Worm (Caenorhabditis elegans) whole organism, young adult: ENCODE results near the gene F09B12.7.

ENCODE experiments used
- B0019.2 ChIP-seq: fragments of 200-800 bp; sonication (Bioruptor generic); conservative IDR thresholded peaks from 2 replicates; pipeline ENCODE4 v1.3.6; 2022; ENCODE audit warnings: missing genetic modification reagents, missing genetic modification characterization, missing compliant biosample characterization
- F22D6.2 ChIP-seq: sonication (generic microtip); optimal IDR thresholded peaks from 2 replicates; lab custom pipeline; 2016; ENCODE audit warnings: mild to moderate bottlenecking, missing genetic modification characterization, missing compliant biosample characterization
- F49E8.2 ChIP-seq: sonication (generic microtip); optimal IDR thresholded peaks from 3 replicates; lab custom pipeline; 2017; ENCODE audit warnings: missing genetic modification characterization, mild to moderate bottlenecking, missing compliant biosample characterization, antibody characterized with exemption, moderate library complexity; ENCODE audit not compliant: insufficient read depth
- K12H6.12 ChIP-seq: fragments of 200-800 bp; sonication (Bioruptor generic); optimal IDR thresholded peaks from 2 replicates; lab custom pipeline; 2018; ENCODE audit warnings: mild to moderate bottlenecking, missing genetic modification characterization, missing compliant biosample characterization
- T26A5.8 ChIP-seq: sonication (generic microtip); optimal IDR thresholded peaks from 2 replicates; lab custom pipeline; 2016; ENCODE audit warnings: missing genetic modification characterization, missing compliant biosample characterization
- ama-1 ChIP-seq, 3 experiments: fragments of 150-350 bp in 1 of 3; sonication (generic microtip) in 2 of 3; optimal IDR thresholded peaks; 2 replicates each; lab custom pipeline; 2014 to 2018; ENCODE audit warnings: missing biosample characterization in 2 of 3, missing genetic modification characterization in 2 of 3, missing genetic modification reagents in 2 of 3
- attf-6 ChIP-seq: fragments of 200-800 bp; sonication (Bioruptor generic); IDR thresholded peaks from 2 replicates; pipeline ENCODE4 v1.3.6; 2022; ENCODE audit warnings: missing genetic modification reagents, missing genetic modification characterization, missing compliant biosample characterization
- bed-2 ChIP-seq: fragments of 200-800 bp; sonication (Bioruptor generic); IDR thresholded peaks from 2 replicates; pipeline ENCODE4 v1.3.6; 2022; ENCODE audit warnings: missing genetic modification reagents, missing genetic modification characterization, missing compliant biosample characterization
- ccch-3 ChIP-seq: fragments of 200-800 bp; sonication (Bioruptor generic); optimal IDR thresholded peaks from 2 replicates; lab custom pipeline; 2018; ENCODE audit warnings: mild to moderate bottlenecking, missing genetic modification characterization, missing compliant biosample characterization
- cebp-1 ChIP-seq, 2 experiments: fragments of 200-800 bp in 1 of 2; sonication (Bioruptor generic) in 1 of 2; sonication (generic microtip) in 1 of 2; IDR thresholded peaks in 1 of 2; optimal IDR thresholded peaks in 1 of 2; 2 replicates each; pipeline versions ENCODE4 v1.3.6 to Lab custom; 2017 to 2022; ENCODE audit warnings: missing compliant biosample characterization in 2 of 2, missing genetic modification characterization in 2 of 2, mild to moderate bottlenecking in 1 of 2, missing genetic modification reagents in 1 of 2, moderate library complexity in 1 of 2
- ceh-40 ChIP-seq: fragments of 200-800 bp; sonication (Bioruptor generic); IDR thresholded peaks from 2 replicates; pipeline ENCODE4 v1.3.6; 2022; ENCODE audit warnings: missing genetic modification characterization, missing compliant biosample characterization
- ceh-58 ChIP-seq: fragments of 200-800 bp; sonication (Bioruptor generic); IDR thresholded peaks from 2 replicates; pipeline ENCODE4 v1.3.6; 2022; ENCODE audit warnings: missing genetic modification characterization, missing compliant biosample characterization
- die-1 ChIP-seq: sonication (generic microtip); optimal IDR thresholded peaks from 2 replicates; lab custom pipeline; 2016; ENCODE audit warnings: missing genotype, mild to moderate bottlenecking, missing genetic modification characterization, missing compliant biosample characterization
- efl-1 ChIP-seq: fragments of 150-350 bp; optimal IDR thresholded peaks from 2 replicates; lab custom pipeline; 2014; ENCODE audit warnings: missing biosample characterization, missing genetic modification reagents, missing genetic modification characterization
- egrh-3 ChIP-seq: fragments of 200-800 bp; sonication (Bioruptor generic); IDR thresholded peaks from 2 replicates; pipeline ENCODE4 v1.3.6; 2022; ENCODE audit warnings: missing genetic modification reagents, missing genetic modification characterization, missing compliant biosample characterization
- gei-17 ChIP-seq: fragments of 200-800 bp; sonication (Bioruptor generic); optimal IDR thresholded peaks from 2 replicates; lab custom pipeline; 2018; ENCODE audit warnings: mild to moderate bottlenecking, missing genetic modification characterization, missing compliant biosample characterization
- him-1 ChIP-seq: sonication (generic microtip); optimal IDR thresholded peaks from 2 replicates; lab custom pipeline; 2016; ENCODE audit warnings: missing genotype, missing genetic modification reagents, missing genetic modification characterization, missing compliant biosample characterization
- hmg-20 ChIP-seq: fragments of 200-800 bp; sonication (Bioruptor generic); IDR thresholded peaks from 2 replicates; pipeline ENCODE4 v1.3.6; 2022; ENCODE audit warnings: missing genetic modification reagents, missing genetic modification characterization, missing compliant biosample characterization
- let-526 ChIP-seq: fragments of 200-800 bp; sonication (Bioruptor generic); IDR thresholded peaks from 2 replicates; pipeline ENCODE4 v1.3.6; 2022; ENCODE audit warnings: missing genetic modification reagents, missing genetic modification characterization, missing compliant biosample characterization
- lin-35 ChIP-seq, 3 experiments: fragments of 150-350 bp in 2 of 3; sonication (generic microtip) in 1 of 3; optimal IDR thresholded peaks; 2 replicates each; lab custom pipeline; 2014 to 2018; ENCODE audit warnings: missing biosample characterization in 3 of 3, missing genetic modification characterization in 3 of 3, missing genetic modification reagents in 3 of 3
- lir-1 ChIP-seq: fragments of 200-800 bp; sonication (Bioruptor generic); conservative IDR thresholded peaks from 2 replicates; pipeline ENCODE4 v1.3.6; 2022; ENCODE audit warnings: missing genetic modification reagents, missing genetic modification characterization, missing compliant biosample characterization
- lsl-1 ChIP-seq: fragments of 200-800 bp; sonication (Bioruptor generic); optimal IDR thresholded peaks from 2 replicates; lab custom pipeline; 2018; ENCODE audit warnings: mild to moderate bottlenecking, missing genetic modification characterization, moderate library complexity, missing compliant biosample characterization
- madf-3 ChIP-seq: fragments of 200-800 bp; sonication (Bioruptor generic); IDR thresholded peaks from 2 replicates; pipeline ENCODE4 v1.3.6; 2022; ENCODE audit warnings: missing genetic modification reagents, missing genetic modification characterization, missing compliant biosample characterization
- madf-8 ChIP-seq: fragments of 200-800 bp; sonication (Bioruptor generic); conservative IDR thresholded peaks from 2 replicates; pipeline ENCODE4 v1.3.6; 2022; ENCODE audit warnings: missing genetic modification reagents, missing genetic modification characterization, missing compliant biosample characterization
- mel-28 ChIP-seq: sonication (generic microtip); optimal IDR thresholded peaks from 2 replicates; lab custom pipeline; 2016; ENCODE audit warnings: borderline replicate concordance, mild to moderate bottlenecking, missing genetic modification characterization, missing compliant biosample characterization
- mes-4 ChIP-seq: sonication (generic microtip); optimal IDR thresholded peaks from 2 replicates; lab custom pipeline; 2016; ENCODE audit warnings: missing genotype, missing genetic modification characterization, missing compliant biosample characterization
- nhr-90 ChIP-seq: sonication (generic microtip); optimal IDR thresholded peaks from 2 replicates; lab custom pipeline; 2016; ENCODE audit warnings: missing genotype, mild to moderate bottlenecking, missing genetic modification characterization, missing compliant biosample characterization
- pha-4 ChIP-seq: fragments of 150-350 bp; sonication (generic microtip); optimal IDR thresholded peaks from 2 replicates; lab custom pipeline; 2014; ENCODE audit warnings: missing biosample characterization, missing genetic modification reagents, missing genetic modification characterization
- rcor-1 ChIP-seq: fragments of 200-800 bp; sonication (Bioruptor generic); IDR thresholded peaks from 2 replicates; pipeline ENCODE4 v1.3.6; 2022; ENCODE audit warnings: missing genetic modification reagents, missing genetic modification characterization, missing compliant biosample characterization
- rec-8 ChIP-seq, 2 experiments: sonication (generic microtip); optimal IDR thresholded peaks; 2 replicates each; lab custom pipeline; 2016; ENCODE audit warnings: mild to moderate bottlenecking in 2 of 2, missing genetic modification characterization in 2 of 2, missing genetic modification reagents in 2 of 2, missing genotype in 2 of 2, missing biosample characterization in 1 of 2, missing compliant biosample characterization in 1 of 2, moderate library complexity in 1 of 2
- sea-2 ChIP-seq: fragments of 200-800 bp; sonication (Bioruptor generic); IDR thresholded peaks from 2 replicates; pipeline ENCODE4 v1.3.6; 2022; ENCODE audit warnings: missing genetic modification characterization, missing compliant biosample characterization
- snpc-1.3 ChIP-seq: sonication (generic microtip); optimal IDR thresholded peaks from 2 replicates; lab custom pipeline; 2017; ENCODE audit warnings: missing genetic modification characterization, mild to moderate bottlenecking, missing compliant biosample characterization, antibody characterized with exemption, moderate library complexity, missing genotype, missing genetic modification reagents; ENCODE audit not compliant: insufficient read depth
- tbp1 ChIP-seq: fragments of 200-800 bp; sonication (Bioruptor generic); optimal IDR thresholded peaks from 2 replicates; lab custom pipeline; 2018; ENCODE audit warnings: mild to moderate bottlenecking, missing genetic modification characterization, missing compliant biosample characterization
- unc-62 ChIP-seq: fragments of 150-350 bp; optimal IDR thresholded peaks from 2 replicates; lab custom pipeline; 2014; ENCODE audit warnings: missing biosample characterization, missing genetic modification reagents, missing genetic modification characterization
- zfh-2 ChIP-seq: fragments of 200-800 bp; sonication (Bioruptor generic); conservative IDR thresholded peaks from 2 replicates; pipeline ENCODE4 v1.3.6; 2022; ENCODE audit warnings: missing genetic modification reagents, missing genetic modification characterization, missing compliant biosample characterization
- ztf-22 ChIP-seq: fragments of 200-800 bp; sonication (Bioruptor generic); optimal IDR thresholded peaks from 2 replicates; lab custom pipeline; 2018; ENCODE audit warnings: mild to moderate bottlenecking, missing genetic modification characterization, moderate library complexity, missing compliant biosample characterization

F09B12.7 gene

DNA sequence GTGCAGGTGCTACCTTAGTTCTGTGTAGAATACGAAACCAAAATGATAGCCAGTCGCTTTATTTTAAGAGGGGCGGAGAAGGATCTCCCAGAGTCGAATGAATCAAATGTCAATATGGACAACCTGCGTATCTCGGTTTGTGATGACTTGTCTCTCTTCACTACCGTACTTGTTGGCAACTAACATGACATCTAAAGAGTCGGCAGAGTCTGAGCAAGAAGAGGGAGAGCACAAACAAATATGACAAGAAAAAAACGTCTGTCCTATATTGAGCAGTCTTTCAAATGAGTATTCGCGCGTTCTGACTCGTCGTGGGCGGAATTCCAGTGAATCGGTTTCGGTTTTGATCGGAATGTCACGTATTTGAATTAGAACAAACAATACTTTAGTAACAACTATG lies at the start of gene F09B12.7:
Gene F09B12.7 (minus strand): TSS at position 101 of the 400 bp plus-strand sequence.
- TF ChIP-seq lir-1 = no peak
- TF ChIP-seq ztf-22 (GFP tag; lab: Kevin White, UChicago) = no peak
- TF ChIP-seq attf-6 (GFP tag; lab: Robert Waterston, UW) = no peak
- no peak for TF ChIP-seq tbp1 (GFP tag; lab: Kevin White, UChicago)
- TF ChIP-seq lsl-1 (GFP tag; lab: Kevin White, UChicago) = no peak
- TF ChIP-seq madf-8 (GFP tag; lab: Robert Waterston, UW) = no peak
- TF ChIP-seq lin-35 (GFP tag; optimal IDR thresholded peaks at IDR 0.05; lab: Kevin White, UChicago) = no peak
- TF ChIP-seq F22D6.2 = no peak
- TF ChIP-seq bed-2 = no peak
- no peak for TF ChIP-seq snpc-1.3
- TF ChIP-seq ccch-3 (GFP tag; lab: Kevin White, UChicago) = no peak
- TF ChIP-seq madf-3 (GFP tag; lab: Robert Waterston, UW) = no peak
- no peak for TF ChIP-seq B0019.2 (GFP tag; lab: Robert Waterston, UW)

DNA sequence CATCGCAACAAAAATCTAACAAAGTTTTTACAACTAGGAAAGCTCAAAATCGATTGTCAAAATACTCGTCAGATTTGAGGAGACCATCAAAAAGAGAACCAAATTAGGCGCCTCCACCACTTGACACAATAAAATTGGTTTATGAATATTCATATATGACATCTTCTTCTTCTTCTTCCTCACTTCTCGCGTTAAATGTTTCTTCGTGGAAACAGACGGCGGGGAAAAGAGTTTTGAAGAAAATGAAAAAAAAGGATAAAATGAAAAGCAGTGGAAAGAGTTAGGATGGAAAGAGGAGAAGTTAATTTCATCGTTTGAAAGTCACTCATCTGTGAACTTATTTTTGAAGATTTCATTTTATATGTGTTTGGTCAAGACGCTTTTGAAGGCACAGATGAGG lies 40.1 kb upstream of the F09B12.7 start:
- TF ChIP-seq sea-2 (GFP tag; lab: Robert Waterston, UW) (no peak), lsl-1 (GFP tag; lab: Kevin White, UChicago) (no peak), rec-8 (tag; optimal IDR thresholded peaks at IDR 0.05; lab: Kevin White, UChicago) (no peak), T26A5.8 (tag; lab: Kevin White, UChicago) (no peak), unc-62 (GFP tag; lab: Kevin White, UChicago) (no peak), him-1 (tag; lab: Kevin White, UChicago) (no peak), rcor-1 (GFP tag; lab: Robert Waterston, UW) (no peak), gei-17 (GFP tag; lab: Kevin White, UChicago) (no peak), cebp-1 (GFP tag; IDR thresholded peaks at IDR 0.05; lab: Robert Waterston, UW) (no peak), cebp-1 (tag; optimal IDR thresholded peaks at IDR 0.05; lab: Kevin White, UChicago) (no peak), mes-4 (tag; lab: Kevin White, UChicago) (no peak), nhr-90 (no peak)

DNA sequence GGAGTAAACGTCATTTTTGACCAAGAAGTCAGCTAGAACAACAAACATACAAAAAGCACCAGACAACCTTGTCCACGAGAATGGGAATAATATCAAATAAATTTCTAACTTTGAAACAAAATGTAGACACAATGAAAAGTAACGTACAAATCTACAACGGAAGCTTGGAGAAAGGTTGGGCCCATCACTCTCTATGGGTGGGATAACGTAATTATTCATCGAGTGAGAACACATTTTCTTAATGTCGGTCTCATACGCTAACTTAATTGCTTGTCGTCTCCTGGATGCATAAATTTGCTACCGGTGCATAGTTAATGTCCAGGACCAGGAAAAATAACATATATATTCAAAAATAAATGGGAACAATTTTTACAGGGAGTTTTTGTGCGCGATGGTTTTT lies 38.3 kb upstream of the F09B12.7 start:
- no peak for TF ChIP-seq efl-1 (GFP tag; lab: Kevin White, UChicago)
- no peak for TF ChIP-seq K12H6.12 (tag; lab: Kevin White, UChicago)
- no peak for TF ChIP-seq tbp1 (GFP tag; lab: Kevin White, UChicago)
- TF ChIP-seq ceh-40 (GFP tag; lab: Robert Waterston, UW) = no peak

DNA sequence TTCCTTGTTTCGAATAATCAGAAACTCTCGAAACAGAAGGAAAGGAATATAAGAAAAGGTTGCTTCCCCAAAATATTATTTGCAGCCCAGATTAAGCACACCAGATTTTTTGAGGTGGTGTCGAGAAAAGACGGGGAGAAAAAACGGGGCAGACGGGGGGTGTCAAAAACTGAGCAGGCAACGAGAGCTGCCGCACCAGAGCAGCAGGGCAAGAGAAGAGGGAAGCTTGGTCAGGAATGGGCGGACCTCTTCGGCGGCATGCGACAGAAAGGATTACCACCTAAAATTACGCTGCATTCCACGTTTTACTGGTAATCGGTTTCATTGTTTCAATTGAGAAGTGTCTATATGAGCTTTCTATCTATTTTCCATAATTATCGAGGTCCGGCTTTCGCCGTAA lies 37.2 kb upstream of the F09B12.7 start:
- TF ChIP-seq die-1 (tag; lab: Kevin White, UChicago) (no peak), pha-4 (tag; lab: Kevin White, UChicago) (no peak), gei-17 (GFP tag; lab: Kevin White, UChicago) (no peak), egrh-3 (peak; percentile 22; the same call in 1 of the 2 replicates), zfh-2 (GFP tag; lab: Robert Waterston, UW) (peak; percentile 53; the same call in 1 of the 2 replicates)

DNA sequence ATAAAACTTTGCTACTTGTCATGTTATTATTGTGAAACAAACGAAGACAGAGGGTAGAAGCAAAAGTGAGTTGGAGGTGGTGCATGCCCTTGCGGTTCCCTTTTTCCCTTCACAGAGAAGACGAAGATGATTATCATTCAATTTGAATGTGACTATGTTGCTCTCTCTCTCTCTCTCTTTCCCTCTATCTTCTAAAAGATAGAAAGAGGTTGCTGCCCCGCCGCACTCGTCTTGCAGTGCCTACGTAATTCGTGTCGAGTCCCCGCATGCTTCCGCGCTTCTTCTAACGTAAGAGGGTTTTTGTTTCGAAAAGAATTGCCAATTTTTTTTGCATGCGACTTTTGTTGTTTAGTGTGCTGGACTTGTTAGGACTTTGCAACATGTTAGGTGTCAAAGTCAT lies 33.3 kb upstream of the F09B12.7 start:
- TF ChIP-seq let-526 (GFP tag; lab: Robert Waterston, UW) = no peak
- no peak for TF ChIP-seq F49E8.2
- TF ChIP-seq ccch-3 (GFP tag; lab: Kevin White, UChicago) = no peak
- no peak for TF ChIP-seq ceh-58
- TF ChIP-seq ama-1 (optimal IDR thresholded peaks at IDR 0.05; lab: Kevin White, UChicago) = no peak
- no peak for TF ChIP-seq ama-1 (GFP tag; optimal IDR thresholded peaks at IDR 0.05; lab: Kevin White, UChicago)
- no peak for TF ChIP-seq hmg-20
- no peak for TF ChIP-seq mel-28 (tag; lab: Kevin White, UChicago)
- no peak for TF ChIP-seq ztf-22 (GFP tag; lab: Kevin White, UChicago)
